Worm (Caenorhabditis elegans) whole organism, L4 larva: ENCODE data around the gene dyf-2.

Experiments
- D1046.2 ChIP-seq: fragments of 200-800 bp; sonication (Bioruptor generic); IDR thresholded peaks from 2 replicates; pipeline ENCODE4 v1.3.6; 2022; ENCODE audit warnings: missing genetic modification characterization, missing compliant biosample characterization
- F26F4.8 ChIP-seq: fragments of 200-800 bp; sonication (Bioruptor generic); conservative IDR thresholded peaks from 2 replicates; pipeline ENCODE4 v1.3.6; 2022; ENCODE audit warnings: missing genetic modification characterization, missing compliant biosample characterization
- F44E2.7 ChIP-seq: fragments of 200-800 bp; sonication (Bioruptor generic); IDR thresholded peaks from 2 replicates; pipeline ENCODE4 v2.1.2; 2022; ENCODE audit warnings: missing genetic modification characterization, missing compliant biosample characterization
- R02D3.7 ChIP-seq: fragments of 150-350 bp; sonication (generic microtip); optimal IDR thresholded peaks from 3 replicates; lab custom pipeline; 2014; ENCODE audit warnings: missing biosample characterization, missing genetic modification characterization
- T20F7.1 ChIP-seq: fragments of 200-800 bp; sonication (Bioruptor generic); optimal IDR thresholded peaks from 2 replicates; lab custom pipeline; 2018; ENCODE audit warnings: mild to moderate bottlenecking, missing genetic modification characterization, missing compliant biosample characterization
- aha-1 ChIP-seq: fragments of 150-350 bp; peaks from one replicate; lab custom pipeline; 2014; ENCODE audit warnings: missing biosample characterization, missing genetic modification characterization
- aly-2 ChIP-seq: sonication (generic microtip); optimal IDR thresholded peaks from 2 replicates; lab custom pipeline; 2018; ENCODE audit warnings: missing biosample characterization, missing genetic modification characterization
- ama-1 ChIP-seq: fragments of 150-350 bp; optimal IDR thresholded peaks from 2 replicates; lab custom pipeline; 2014; ENCODE audit warnings: inconsistent platforms, mixed read lengths
- ceh-20 ChIP-seq: fragments of 200-800 bp; sonication (Bioruptor generic); IDR thresholded peaks from 2 replicates; pipeline ENCODE4 v1.3.6; 2022; ENCODE audit warnings: missing genetic modification reagents, missing genetic modification characterization, missing compliant biosample characterization
- ceh-44 ChIP-seq: fragments of 200-800 bp; sonication (Bioruptor generic); IDR thresholded peaks from 2 replicates; pipeline ENCODE4 v1.3.6; 2022; ENCODE audit warnings: missing genetic modification reagents, missing genetic modification characterization, missing compliant biosample characterization
- ceh-62 ChIP-seq: sonication (generic microtip); optimal IDR thresholded peaks from 2 replicates; lab custom pipeline; 2017; ENCODE audit warnings: missing biosample characterization, missing genetic modification characterization
- ceh-82 ChIP-seq: sonication (generic microtip); optimal IDR thresholded peaks from 2 replicates; lab custom pipeline; 2017; ENCODE audit warnings: missing biosample characterization, missing genetic modification characterization
- ces-1 ChIP-seq: fragments of 150-350 bp; sonication (generic microtip); optimal IDR thresholded peaks from 4 replicates; lab custom pipeline; 2014; ENCODE audit warnings: missing biosample characterization, missing genetic modification reagents, missing genetic modification characterization
- daf-12 ChIP-seq: fragments of 150-350 bp; optimal IDR thresholded peaks from 2 replicates; lab custom pipeline; 2014; ENCODE audit warnings: missing biosample characterization, missing genetic modification reagents, missing genetic modification characterization
- daf-19 ChIP-seq: fragments of 200-800 bp; sonication (Bioruptor generic); conservative IDR thresholded peaks from 2 replicates; pipeline ENCODE4 v1.3.6; 2022; ENCODE audit warnings: missing genetic modification characterization, missing compliant biosample characterization
- daf-8 ChIP-seq: fragments of 200-800 bp; sonication (Bioruptor generic); IDR thresholded peaks from 2 replicates; pipeline ENCODE4 v1.3.6; 2022; ENCODE audit warnings: missing genetic modification characterization, missing compliant biosample characterization
- duxl-1 ChIP-seq: sonication (generic microtip); optimal IDR thresholded peaks from 2 replicates; lab custom pipeline; 2016; ENCODE audit warnings: mild to moderate bottlenecking, missing genetic modification characterization, moderate library complexity, missing compliant biosample characterization; ENCODE audit not compliant: poor library complexity
- fkh-10 ChIP-seq: fragments of 150-350 bp; optimal IDR thresholded peaks from 2 replicates; lab custom pipeline; 2014; ENCODE audit warnings: missing biosample characterization, missing genetic modification reagents, missing genetic modification characterization
- fos-1 ChIP-seq: fragments of 150-350 bp; optimal IDR thresholded peaks from 2 replicates; lab custom pipeline; 2014; ENCODE audit warnings: missing biosample characterization, missing genetic modification characterization
- hlh-30 ChIP-seq: sonication (generic microtip); optimal IDR thresholded peaks from 2 replicates; lab custom pipeline; 2017; ENCODE audit warnings: antibody characterized with exemption, mild to moderate bottlenecking, missing genetic modification characterization, missing compliant biosample characterization; ENCODE audit not compliant: insufficient read depth
- lin-29 ChIP-seq: fragments of 200-800 bp; sonication (Bioruptor generic); IDR thresholded peaks from 2 replicates; pipeline ENCODE4 v1.3.6; 2022; ENCODE audit warnings: missing genetic modification reagents, missing genetic modification characterization, missing compliant biosample characterization
- lin-39 ChIP-seq: fragments of 150-350 bp; optimal IDR thresholded peaks from 2 replicates; lab custom pipeline; 2014; ENCODE audit warnings: missing biosample characterization, missing genetic modification reagents, missing genetic modification characterization
- lir-3 ChIP-seq: sonication (generic microtip); optimal IDR thresholded peaks from 2 replicates; lab custom pipeline; 2016; ENCODE audit warnings: mild to moderate bottlenecking, missing genetic modification characterization, missing compliant biosample characterization
- lsy-2 ChIP-seq, 2 experiments: fragments of 150-350 bp in 1 of 2; sonication (generic microtip) in 1 of 2; optimal IDR thresholded peaks; 2 replicates each; lab custom pipeline; 2014 to 2017; ENCODE audit warnings: missing biosample characterization in 2 of 2, missing genetic modification characterization in 2 of 2
- madf-5 ChIP-seq, 2 experiments: fragments of 200-800 bp; sonication (Bioruptor generic); IDR thresholded peaks; 2 replicates each; pipeline ENCODE4 v1.3.6; 2022; ENCODE audit warnings: missing compliant biosample characterization in 2 of 2, missing genetic modification characterization in 2 of 2
- mdl-1 ChIP-seq, 2 experiments: fragments of 150-350 bp in 1 of 2; sonication (generic microtip) in 1 of 2; optimal IDR thresholded peaks; 2 replicates each; lab custom pipeline; 2014 to 2017; ENCODE audit warnings: missing biosample characterization in 2 of 2, missing genetic modification characterization in 2 of 2
- mep-1 ChIP-seq: fragments of 150-350 bp; sonication (generic microtip); optimal IDR thresholded peaks from 3 replicates; lab custom pipeline; 2014; ENCODE audit warnings: missing biosample characterization, missing genetic modification characterization
- nhr-10 ChIP-seq: fragments of 150-350 bp; optimal IDR thresholded peaks from 2 replicates; lab custom pipeline; 2014; ENCODE audit warnings: missing biosample characterization, missing genetic modification characterization
- nhr-102 ChIP-seq: sonication (generic microtip); optimal IDR thresholded peaks from 2 replicates; lab custom pipeline; 2016; ENCODE audit warnings: mild to moderate bottlenecking, missing genetic modification characterization, moderate library complexity, missing compliant biosample characterization
- nhr-11 ChIP-seq: fragments of 150-350 bp; optimal IDR thresholded peaks from 2 replicates; lab custom pipeline; 2014; ENCODE audit warnings: missing biosample characterization, missing genetic modification characterization
- nhr-111 ChIP-seq: fragments of 200-800 bp; sonication (Bioruptor generic); optimal IDR thresholded peaks from 2 replicates; lab custom pipeline; 2018; ENCODE audit warnings: mild to moderate bottlenecking, missing genetic modification characterization, missing compliant biosample characterization
- nhr-48 ChIP-seq: sonication (generic microtip); optimal IDR thresholded peaks from 2 replicates; lab custom pipeline; 2016; ENCODE audit warnings: mild to moderate bottlenecking, missing genetic modification characterization, missing compliant biosample characterization
- set-16 ChIP-seq: fragments of 200-800 bp; sonication (Bioruptor generic); IDR thresholded peaks from 2 replicates; pipeline ENCODE4 v1.3.6; 2022; ENCODE audit warnings: missing genetic modification reagents, missing genetic modification characterization, missing compliant biosample characterization
- snpc-1.2 ChIP-seq: fragments of 200-800 bp; sonication (Bioruptor generic); IDR thresholded peaks from 2 replicates; pipeline ENCODE4 v1.3.6; 2022; ENCODE audit warnings: missing genetic modification reagents, missing genetic modification characterization, missing compliant biosample characterization
- tra-1 ChIP-seq: fragments of 200-800 bp; sonication (Bioruptor generic); IDR thresholded peaks from 2 replicates; pipeline ENCODE4 v1.3.6; 2022; ENCODE audit warnings: missing genetic modification reagents, missing genetic modification characterization, missing compliant biosample characterization
- unc-130 ChIP-seq: sonication (generic microtip); optimal IDR thresholded peaks from 2 replicates; lab custom pipeline; 2016; ENCODE audit warnings: missing genetic modification reagents, missing genetic modification characterization, missing compliant biosample characterization
- unc-62 ChIP-seq, 3 experiments: fragments of 150-350 bp in 1 of 3; sonication (generic microtip); optimal IDR thresholded peaks in 2 of 3; peaks in 1 of 3; 1 replicate in 1 of 3; 2 replicates in 2 of 3; lab custom pipeline; 2014 to 2017; ENCODE audit warnings: missing biosample characterization in 3 of 3, missing genetic modification characterization in 3 of 3, missing genetic modification reagents in 3 of 3, missing genotype in 1 of 3
- vab-7 ChIP-seq: fragments of 200-800 bp; sonication (Bioruptor generic); IDR thresholded peaks from 2 replicates; pipeline ENCODE4 v1.3.6; 2022; ENCODE audit warnings: missing genetic modification reagents, missing genetic modification characterization, missing compliant biosample characterization
- zag-1 ChIP-seq: fragments of 150-350 bp; optimal IDR thresholded peaks from 2 replicates; lab custom pipeline; 2014; ENCODE audit warnings: missing biosample characterization, missing genetic modification characterization
- zfp-2 ChIP-seq: sonication (generic microtip); optimal IDR thresholded peaks from 2 replicates; lab custom pipeline; 2016; ENCODE audit warnings: mild to moderate bottlenecking, missing genetic modification characterization, missing compliant biosample characterization
- zfp-3 ChIP-seq: fragments of 200-800 bp; sonication (Bioruptor generic); conservative IDR thresholded peaks from 2 replicates; pipeline ENCODE4 v1.3.6; 2022; ENCODE audit warnings: missing genetic modification reagents, missing genetic modification characterization, missing compliant biosample characterization
- zip-11 ChIP-seq: fragments of 200-800 bp; sonication (Bioruptor generic); IDR thresholded peaks from 2 replicates; pipeline ENCODE4 v1.3.6; 2022; ENCODE audit warnings: missing genetic modification characterization, missing compliant biosample characterization
- ztf-11 ChIP-seq: fragments of 150-350 bp; optimal IDR thresholded peaks from 2 replicates; lab custom pipeline; 2014; ENCODE audit warnings: missing biosample characterization, missing genetic modification characterization
- ztf-7 ChIP-seq: fragments of 150-350 bp; optimal IDR thresholded peaks from 2 replicates; lab custom pipeline; 2014; ENCODE audit warnings: missing biosample characterization, missing genetic modification characterization

The dyf-2 gene

ce11 chrIII:13642227-13642626 is 44.0 kb downstream of the dyf-2 start, which contains the start of gene T12D8.10:
Gene T12D8.10 (minus strand): TSS chrIII:13642327.
- no peak for TF ChIP-seq ztf-11 (tag; lab: Kevin White, UChicago)

ce11 chrIII:13641588-13641987 is 44.7 kb downstream of the dyf-2 start, which contains the start of gene acbp-5:
Gene acbp-5 (minus strand): TSS chrIII:13641688.
- TF ChIP-seq ces-1 (GFP tag; lab: Kevin White, UChicago), result no peak
- TF ChIP-seq fos-1 (tag; lab: Kevin White, UChicago), result no peak
- no peak for TF ChIP-seq ztf-7
- TF ChIP-seq, all 104 proteins: peak for 0

- TF ChIP-seq nhr-102 (no peak), daf-19 (GFP tag; lab: Robert Waterston, UW) (no peak), lin-29 (GFP tag; lab: Robert Waterston, UW) (no peak), F44E2.7 (no peak), ztf-7 (no peak), zag-1 (tag; lab: Kevin White, UChicago) (no peak), R02D3.7 (no peak), madf-5 (GFP tag; IDR thresholded peaks at IDR 0.05; lab: Robert Waterston, UW) (no peak), daf-8 (no peak), unc-130 (GFP tag; lab: Kevin White, UChicago) (no peak), aly-2 (no peak), T20F7.1 (no peak), zfp-2 (tag; lab: Kevin White, UChicago) (no peak), D1046.2 (GFP tag; lab: Robert Waterston, UW) (no peak), nhr-48 (tag; lab: Kevin White, UChicago) (no peak), ama-1 (no peak), mep-1 (tag; lab: Kevin White, UChicago) (no peak), hlh-30 (tag; lab: Kevin White, UChicago) (no peak)
Measured at ce11 chrIII:13640869-13641268, 45.4 kb downstream of the dyf-2 start.

- TF ChIP-seq unc-62 (GFP tag; optimal IDR thresholded peaks at IDR 0.05 in 1 of 2; lab: Kevin White, UChicago), result peak in 1 of 2 experiments; percentile 92
- TF ChIP-seq unc-62 (tag; optimal IDR thresholded peaks at IDR 0.05; lab: Kevin White, UChicago), result no peak
- no peak for TF ChIP-seq aha-1 (tag; lab: Kevin White, UChicago)
- no peak for TF ChIP-seq ceh-44 (GFP tag; lab: Robert Waterston, UW)
- TF ChIP-seq set-16, result peak; percentile 71
- TF ChIP-seq, all 104 proteins: peak for 2
Measured at ce11 chrIII:13640003-13640499, 46.2 kb downstream of the dyf-2 start.

- TF ChIP-seq nhr-10 (no peak), T20F7.1 (no peak), snpc-1.2 (no peak), nhr-111 (GFP tag; lab: Kevin White, UChicago) (no peak), tra-1 (GFP tag; lab: Robert Waterston, UW) (no peak), nhr-11 (tag; lab: Kevin White, UChicago) (no peak), mdl-1 (tag; optimal IDR thresholded peaks at IDR 0.05; lab: Kevin White, UChicago) (peak in 1 of 2 experiments; percentile 40), vab-7 (no peak), unc-62 (GFP tag; optimal IDR thresholded peaks at IDR 0.05 in 1 of 2; lab: Kevin White, UChicago) (no peak), unc-62 (tag; optimal IDR thresholded peaks at IDR 0.05; lab: Kevin White, UChicago) (no peak), ceh-82 (tag; lab: Kevin White, UChicago) (no peak), lsy-2 (tag; optimal IDR thresholded peaks at IDR 0.05; lab: Kevin White, UChicago) (peak in 1 of 2 experiments; percentile 7), ceh-62 (tag; lab: Kevin White, UChicago) (no peak), lin-39 (no peak), zfp-2 (tag; lab: Kevin White, UChicago) (no peak), F26F4.8 (GFP tag; lab: Robert Waterston, UW) (no peak), lir-3 (tag; lab: Kevin White, UChicago) (no peak), ceh-20 (GFP tag; lab: Robert Waterston, UW) (no peak), fkh-10 (GFP tag; lab: Kevin White, UChicago) (peak; percentile 57), zfp-3 (GFP tag; lab: Robert Waterston, UW) (no peak), hlh-30 (tag; lab: Kevin White, UChicago) (peak; percentile 33), zip-11 (GFP tag; lab: Robert Waterston, UW) (no peak), duxl-1 (tag; lab: Kevin White, UChicago) (no peak), ces-1 (GFP tag; lab: Kevin White, UChicago) (peak; percentile 64), daf-12 (tag; lab: Kevin White, UChicago) (no peak)
- TF ChIP-seq, all 104 proteins: peak for 5
Measured at ce11 chrIII:13637681-13638080, 48.6 kb downstream of the dyf-2 start.
